Fruit fly (Drosophila melanogaster) whole organism, wandering third instar larva: ENCODE results near the gene sr.
A peak's percentile ranks its signal among the peaks of the same experiment; 100 is the strongest.

ENCODE experiments used
- Abd-B ChIP-seq: fragments of >200 bp; optimal IDR thresholded peaks from 2 replicates; lab custom pipeline; 2017; ENCODE audit warnings: missing biosample characterization, missing genetic modification characterization
- CG32264 ChIP-seq: fragments of 200-800 bp; sonication (Bioruptor generic); optimal IDR thresholded peaks from 2 replicates; lab custom pipeline; 2016; ENCODE audit warnings: missing biosample characterization, missing genetic modification characterization
- CG9705 ChIP-seq: fragments of 200-800 bp; sonication (Bioruptor generic); optimal IDR thresholded peaks from 2 replicates; lab custom pipeline; 2018; ENCODE audit warnings: missing biosample characterization, mild to moderate bottlenecking, missing genetic modification characterization
- CrebA ChIP-seq: fragments of 200-800 bp; sonication (Bioruptor generic); optimal IDR thresholded peaks from 2 replicates; lab custom pipeline; 2016; ENCODE audit warnings: missing biosample characterization, mild to moderate bottlenecking, missing genetic modification characterization, borderline replicate concordance
- GATAd ChIP-seq: sonication (Bioruptor generic); optimal IDR thresholded peaks from 2 replicates; lab custom pipeline; 2016; ENCODE audit warnings: missing biosample characterization, missing genetic modification characterization
- HLH106 ChIP-seq: fragments of 200-800 bp; optimal IDR thresholded peaks from 3 replicates; lab custom pipeline; 2019; ENCODE audit warnings: missing biosample characterization, mild to moderate bottlenecking, missing genetic modification characterization, moderate library complexity
- Hnf4 ChIP-seq: fragments of 200-800 bp; sonication (Bioruptor generic); optimal IDR thresholded peaks from 2 replicates; lab custom pipeline; 2016; ENCODE audit warnings: missing biosample characterization, mild to moderate bottlenecking, missing genetic modification characterization
- Hr78 ChIP-seq: fragments of >200 bp; optimal IDR thresholded peaks from 2 replicates; lab custom pipeline; 2017; ENCODE audit warnings: missing biosample characterization, missing genetic modification characterization
- Hr83 ChIP-seq: fragments of 200-300 bp; sonication (Bioruptor generic); optimal IDR thresholded peaks from 2 replicates; lab custom pipeline; 2016; ENCODE audit warnings: missing biosample characterization, mild to moderate bottlenecking, missing genetic modification characterization, moderate library complexity; ENCODE audit not compliant: poor library complexity, severe bottlenecking
- Jra ChIP-seq: sonication (Bioruptor generic); optimal IDR thresholded peaks from 2 replicates; lab custom pipeline; 2016; ENCODE audit warnings: missing biosample characterization, missing genetic modification characterization
- Mio ChIP-seq: sonication (Bioruptor generic); optimal IDR thresholded peaks from 2 replicates; lab custom pipeline; 2016; ENCODE audit warnings: missing biosample characterization, missing genetic modification characterization
- Myc ChIP-seq: fragments of >200 bp; optimal IDR thresholded peaks from 2 replicates; lab custom pipeline; 2017
- OdsH ChIP-seq: fragments of 200-800 bp; sonication (Bioruptor generic); optimal IDR thresholded peaks from 2 replicates; lab custom pipeline; 2016; ENCODE audit warnings: missing biosample characterization, mild to moderate bottlenecking, missing genetic modification characterization
- Rel ChIP-seq, 2 experiments: fragments of 200-800 bp; sonication (Bioruptor generic) in 1 of 2; optimal IDR thresholded peaks; 2 replicates in 1 of 2; 3 replicates in 1 of 2; lab custom pipeline; 2016 to 2019; ENCODE audit warnings: mild to moderate bottlenecking in 2 of 2, missing biosample characterization in 2 of 2, missing genetic modification characterization in 2 of 2, moderate library complexity in 1 of 2
- Sp1 ChIP-seq: fragments of 200-800 bp; sonication (Bioruptor generic); optimal IDR thresholded peaks from 3 replicates; lab custom pipeline; 2019; ENCODE audit warnings: missing biosample characterization, mild to moderate bottlenecking, missing genetic modification characterization, moderate library complexity
- Vsx2 ChIP-seq: fragments of 200-300, 225-300 bp; sonication (Bioruptor generic); optimal IDR thresholded peaks from 2 replicates; lab custom pipeline; 2018; ENCODE audit warnings: missing biosample characterization, missing genetic modification characterization; ENCODE audit not compliant: partially characterized antibody
- brk ChIP-seq: fragments of 200-800 bp; sonication (Bioruptor generic); optimal IDR thresholded peaks from 2 replicates; lab custom pipeline; 2016; ENCODE audit warnings: missing biosample characterization, mild to moderate bottlenecking, missing genetic modification characterization
- dl ChIP-seq, 2 experiments: fragments of 175-275, 200-275 bp in 1 of 2; fragments of 200-275 bp in 1 of 2; sonication (Bioruptor generic); optimal IDR thresholded peaks; lab custom pipeline; 2018; ENCODE audit warnings: mild to moderate bottlenecking in 2 of 2, missing biosample characterization in 2 of 2, missing genetic modification characterization in 2 of 2, moderate library complexity in 2 of 2; ENCODE audit not compliant: partially characterized antibody in 2 of 2, insufficient read depth in 1 of 2
- dmrt93B ChIP-seq: fragments of 200-800 bp; sonication (Bioruptor generic); optimal IDR thresholded peaks from 2 replicates; lab custom pipeline; 2018; ENCODE audit warnings: missing biosample characterization, mild to moderate bottlenecking, missing genetic modification characterization
- dsf ChIP-seq: sonication (Bioruptor generic); optimal IDR thresholded peaks from 2 replicates; lab custom pipeline; 2016; ENCODE audit warnings: missing biosample characterization, missing genetic modification characterization, borderline replicate concordance
- foxo ChIP-seq, 2 experiments: fragments of 200-800 bp; sonication (Bioruptor generic); optimal IDR thresholded peaks; 2 replicates in 1 of 2; 3 replicates in 1 of 2; lab custom pipeline; 2016 to 2017; ENCODE audit warnings: missing biosample characterization in 2 of 2, missing genetic modification characterization in 2 of 2
- fru ChIP-seq: fragments of 200-800 bp; sonication (Bioruptor generic); optimal IDR thresholded peaks from 3 replicates; lab custom pipeline; 2016; ENCODE audit warnings: missing biosample characterization, mild to moderate bottlenecking, missing genetic modification characterization
- jim ChIP-seq: fragments of 175-275, 200-325 bp; sonication (Bioruptor generic); optimal IDR thresholded peaks from 2 replicates; lab custom pipeline; 2016; ENCODE audit warnings: missing biosample characterization, mild to moderate bottlenecking, missing genetic modification characterization
- lola ChIP-seq: fragments of >200 bp; optimal IDR thresholded peaks from 2 replicates; lab custom pipeline; 2017; ENCODE audit warnings: missing biosample characterization, missing genetic modification characterization
- pan ChIP-seq: fragments of >200 bp; optimal IDR thresholded peaks from 2 replicates; lab custom pipeline; 2017
- psq ChIP-seq: fragments of 200-800 bp; sonication (Bioruptor generic); optimal IDR thresholded peaks from 3 replicates; lab custom pipeline; 2017; ENCODE audit warnings: missing biosample characterization, mild to moderate bottlenecking, missing genetic modification characterization, moderate library complexity
- rgr ChIP-seq: fragments of 200-800 bp; sonication (Bioruptor generic); optimal IDR thresholded peaks from 3 replicates; lab custom pipeline; 2016; ENCODE audit warnings: missing biosample characterization, mild to moderate bottlenecking, missing genetic modification characterization
- sv ChIP-seq: fragments of 200-800 bp; sonication (Bioruptor generic); optimal IDR thresholded peaks from 3 replicates; lab custom pipeline; 2016; ENCODE audit warnings: missing biosample characterization, missing genetic modification characterization
- tai ChIP-seq: sonication (Bioruptor generic); optimal IDR thresholded peaks from 2 replicates; lab custom pipeline; 2016; ENCODE audit warnings: missing biosample characterization, missing genetic modification characterization
- woc ChIP-seq: sonication (Bioruptor generic); optimal IDR thresholded peaks from 2 replicates; lab custom pipeline; 2016; ENCODE audit warnings: missing biosample characterization, mild to moderate bottlenecking, missing genetic modification characterization

sr gene

dm6 chr3R:18050585-18050984 lies 40.0 kb upstream of the sr start:
- TF ChIP-seq jim (GFP tag; lab: Kevin White, UChicago) = no peak
- no peak for TF ChIP-seq woc (GFP tag; lab: Kevin White, UChicago)
- no peak for TF ChIP-seq sv (GFP tag; lab: Kevin White, UChicago)
- TF ChIP-seq Rel (GFP tag; optimal IDR thresholded peaks at IDR 0.05; lab: Kevin White, UChicago) = no peak
- TF ChIP-seq Rel (tag; optimal IDR thresholded peaks at IDR 0.05; lab: Kevin White, UChicago) = no peak
- TF ChIP-seq Myc (lab: Kevin White, UChicago) = no peak
- no peak for TF ChIP-seq Mio (GFP tag; lab: Kevin White, UChicago)
- no peak for TF ChIP-seq tai
- TF ChIP-seq brk (GFP tag; lab: Kevin White, UChicago) = no peak
- no peak for TF ChIP-seq CrebA
- TF ChIP-seq dmrt93B (GFP tag; lab: Kevin White, UChicago) = no peak
- no peak for TF ChIP-seq foxo (GFP tag; optimal IDR thresholded peaks at IDR 0.05; lab: Kevin White, UChicago)
- TF ChIP-seq Hnf4 (GFP tag; lab: Kevin White, UChicago) = no peak
- no peak for TF ChIP-seq Jra
- TF ChIP-seq GATAd = no peak
- TF ChIP-seq psq = no peak
- no peak for TF ChIP-seq Sp1 (GFP tag; lab: Kevin White, UChicago)
- TF ChIP-seq, all 38 proteins: peak for 0

DNA sequence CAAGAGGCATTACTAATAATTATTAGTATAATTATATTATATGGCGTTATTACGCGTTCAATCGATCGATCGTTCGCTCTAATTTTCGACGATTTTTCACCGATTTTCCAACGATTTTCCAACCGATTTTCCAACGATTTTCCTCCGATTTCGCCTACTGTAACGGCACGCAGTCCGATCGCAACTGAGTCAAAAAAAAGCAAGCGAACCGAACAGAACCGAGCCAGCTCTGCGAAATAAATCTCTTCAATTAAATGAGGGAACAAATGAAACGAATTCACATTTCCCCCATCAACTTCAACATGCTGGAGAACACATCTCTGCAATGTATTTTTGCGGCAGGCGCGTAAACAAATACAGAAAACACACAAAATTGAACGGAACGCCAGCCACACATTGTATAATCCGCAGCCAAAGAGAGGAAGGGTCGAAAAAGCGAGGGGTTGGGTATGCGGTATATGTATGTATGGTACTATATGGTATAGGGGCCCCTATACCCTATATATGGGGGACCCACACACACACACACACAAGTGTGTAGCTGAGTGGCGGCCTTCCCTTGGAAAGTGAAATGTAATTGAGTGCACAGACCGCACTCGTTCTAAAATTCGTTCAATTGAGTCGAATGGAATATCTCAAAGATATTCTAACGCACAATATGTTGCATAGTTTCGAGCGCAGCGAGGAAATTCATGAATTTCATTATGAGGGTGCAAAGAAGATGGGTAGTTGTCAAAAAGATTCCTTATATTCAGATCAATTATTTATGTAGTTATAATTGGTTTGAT lies 37.6 kb upstream of the sr start, which contains the start of gene htl:
Gene htl, minus strand, starts transcription at position 186 of the 788 bp plus-strand sequence.
- no peak for TF ChIP-seq CG32264 (GFP tag; lab: Kevin White, UChicago)
- TF ChIP-seq CG9705 (GFP tag; lab: Kevin White, UChicago) = no peak
- no peak for TF ChIP-seq GATAd
- TF ChIP-seq dl (GFP tag; optimal IDR thresholded peaks at IDR 0.05; lab: Kevin White, UChicago; ENCODE audit: insufficient read depth in 1 of 2, partially characterized antibody in 2 of 2) = no peak
- no peak for TF ChIP-seq rgr (GFP tag; lab: Kevin White, UChicago)
- TF ChIP-seq pan (lab: Kevin White, UChicago) = no peak
- TF ChIP-seq Rel (GFP tag; optimal IDR thresholded peaks at IDR 0.05; lab: Kevin White, UChicago) = no peak
- TF ChIP-seq Rel (tag; optimal IDR thresholded peaks at IDR 0.05; lab: Kevin White, UChicago) = no peak
- no peak for TF ChIP-seq Jra
- TF ChIP-seq psq = no peak
- no peak for TF ChIP-seq Abd-B (GFP tag; lab: Kevin White, UChicago)

DNA sequence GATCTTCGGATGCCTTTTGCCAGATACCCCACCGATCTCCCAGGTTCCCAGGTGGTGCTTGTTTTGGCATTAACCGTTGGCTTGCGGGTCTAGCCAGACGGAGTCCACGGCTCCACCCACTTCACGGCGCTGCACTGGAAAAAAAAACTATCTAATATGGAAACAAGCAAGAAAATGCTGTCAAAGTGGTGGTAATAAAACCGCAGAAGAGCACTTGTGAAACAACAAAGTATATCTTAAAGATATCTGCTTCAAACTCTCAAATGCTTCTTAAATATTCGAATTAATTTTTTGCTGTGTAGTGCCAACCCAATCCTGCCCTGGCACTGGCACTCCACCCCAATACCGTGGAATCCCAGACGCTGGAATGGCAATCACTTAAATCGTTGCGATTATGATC lies 32.2 kb upstream of the sr start:
- TF ChIP-seq dl (GFP tag; optimal IDR thresholded peaks at IDR 0.05; lab: Kevin White, UChicago; ENCODE audit: insufficient read depth in 1 of 2, partially characterized antibody in 2 of 2) = no peak

DNA sequence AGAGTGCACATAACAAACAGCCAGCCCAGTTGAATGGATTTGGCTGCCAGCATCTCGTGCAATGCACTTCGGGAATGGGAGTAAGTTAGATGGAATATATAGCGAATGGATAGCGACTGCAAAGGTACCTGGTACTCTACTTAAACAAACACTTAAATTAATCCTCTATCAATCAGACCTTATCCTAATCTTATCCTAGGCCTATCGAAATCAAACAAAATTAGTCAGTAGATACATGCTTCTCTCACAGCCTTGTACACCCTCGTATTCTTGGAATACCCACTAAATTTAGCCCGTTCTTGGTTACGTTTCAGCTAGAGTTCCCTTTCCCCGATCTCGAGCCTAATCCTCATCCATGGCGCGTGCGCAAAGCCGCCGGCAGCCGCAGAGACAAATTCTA lies 30.1 kb upstream of the sr start:
- TF ChIP-seq lola (GFP tag; lab: Kevin White, UChicago) (no peak), foxo (GFP tag; optimal IDR thresholded peaks at IDR 0.05; lab: Kevin White, UChicago) (no peak), dsf (no peak), fru (GFP tag; lab: Kevin White, UChicago) (no peak), Abd-B (GFP tag; lab: Kevin White, UChicago) (no peak), Hr83 (no peak), Vsx2 (GFP tag; lab: Kevin White, UChicago) (no peak), Hnf4 (GFP tag; lab: Kevin White, UChicago) (no peak), OdsH (GFP tag; lab: Kevin White, UChicago) (no peak), tai (no peak)
- TF ChIP-seq, all 38 proteins: peak for 0

DNA sequence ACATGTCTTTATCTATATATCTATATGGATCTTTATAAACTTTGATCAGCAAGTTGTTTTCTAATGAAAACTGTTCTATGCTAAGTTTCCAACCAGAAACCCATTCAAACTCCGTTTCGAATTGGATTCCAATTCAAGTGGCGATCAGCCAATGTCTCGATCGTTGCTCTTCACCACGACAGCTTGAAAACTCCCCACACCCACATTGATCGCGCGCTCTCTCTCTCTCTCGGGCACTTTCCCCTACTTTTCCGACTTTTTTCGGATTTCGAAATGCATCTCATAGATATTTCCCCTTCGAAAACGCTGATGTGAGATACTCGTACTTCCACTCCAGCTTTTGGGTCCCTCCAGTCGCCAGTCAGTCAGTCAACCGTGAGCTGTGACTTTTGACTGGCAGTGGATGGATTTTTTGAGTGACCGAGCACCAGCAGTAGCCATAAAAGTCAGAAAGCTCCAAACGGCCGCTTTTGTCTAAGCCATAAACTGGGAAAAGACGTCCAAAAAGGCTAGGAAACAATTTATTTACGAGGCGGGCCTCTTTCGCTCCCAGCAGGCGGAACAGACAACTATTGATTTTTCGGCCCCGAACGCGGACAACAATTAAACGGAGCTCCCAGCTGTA lies 27.3 kb upstream of the sr start:
- TF ChIP-seq OdsH (GFP tag; lab: Kevin White, UChicago) (no peak), Myc (lab: Kevin White, UChicago) (peak; percentile 10), HLH106 (tag; lab: Kevin White, UChicago) (no peak), dmrt93B (GFP tag; lab: Kevin White, UChicago) (no peak), Hr78 (GFP tag; lab: Kevin White, UChicago) (no peak), CrebA (no peak), Mio (GFP tag; lab: Kevin White, UChicago) (no peak), Rel (GFP tag; optimal IDR thresholded peaks at IDR 0.05; lab: Kevin White, UChicago) (no peak), Rel (tag; optimal IDR thresholded peaks at IDR 0.05; lab: Kevin White, UChicago) (no peak)
